Worm (Caenorhabditis elegans) whole organism, L4 larva: ENCODE measurements around the gene srlf-15.
A peak's percentile ranks its signal among the peaks of the same experiment; 100 is the strongest.

ENCODE experiments used
- F10B5.3 ChIP-seq: sonication (generic microtip); optimal IDR thresholded peaks from 2 replicates; lab custom pipeline; 2016; ENCODE audit warnings: mild to moderate bottlenecking, missing genetic modification characterization, missing compliant biosample characterization
- F37D6.2 ChIP-seq: sonication (generic microtip); optimal IDR thresholded peaks from 2 replicates; lab custom pipeline; 2016; ENCODE audit warnings: mild to moderate bottlenecking, missing genetic modification characterization, missing compliant biosample characterization
- R02D3.7 ChIP-seq: fragments of 150-350 bp; sonication (generic microtip); optimal IDR thresholded peaks from 3 replicates; lab custom pipeline; 2014; ENCODE audit warnings: missing biosample characterization, missing genetic modification characterization
- Y105C5A.15 ChIP-seq: fragments of 200-800 bp; sonication (Bioruptor generic); IDR thresholded peaks from 2 replicates; pipeline ENCODE4 v1.3.6; 2022; ENCODE audit warnings: missing genetic modification characterization, missing compliant biosample characterization
- Y5F2A.4 ChIP-seq: fragments of 200-800 bp; sonication (Bioruptor generic); optimal IDR thresholded peaks from 2 replicates; lab custom pipeline; 2018; ENCODE audit warnings: mild to moderate bottlenecking, missing genetic modification characterization, missing compliant biosample characterization
- Y75B8A.6 ChIP-seq: fragments of 200-800 bp; sonication (Bioruptor generic); IDR thresholded peaks from 2 replicates; pipeline ENCODE4 v1.3.6; 2022; ENCODE audit warnings: missing genetic modification reagents, missing genetic modification characterization, missing compliant biosample characterization
- ZK337.2 ChIP-seq: fragments of 200-800 bp; sonication (Bioruptor generic); IDR thresholded peaks from 2 replicates; pipeline ENCODE4 v1.3.6; 2022; ENCODE audit warnings: missing genetic modification reagents, missing genetic modification characterization, missing compliant biosample characterization
- aly-2 ChIP-seq: sonication (generic microtip); optimal IDR thresholded peaks from 2 replicates; lab custom pipeline; 2018; ENCODE audit warnings: missing biosample characterization, missing genetic modification characterization
- ceh-20 ChIP-seq: fragments of 200-800 bp; sonication (Bioruptor generic); IDR thresholded peaks from 2 replicates; pipeline ENCODE4 v1.3.6; 2022; ENCODE audit warnings: missing genetic modification reagents, missing genetic modification characterization, missing compliant biosample characterization
- ceh-44 ChIP-seq: fragments of 200-800 bp; sonication (Bioruptor generic); IDR thresholded peaks from 2 replicates; pipeline ENCODE4 v1.3.6; 2022; ENCODE audit warnings: missing genetic modification reagents, missing genetic modification characterization, missing compliant biosample characterization
- ceh-82 ChIP-seq: sonication (generic microtip); optimal IDR thresholded peaks from 2 replicates; lab custom pipeline; 2017; ENCODE audit warnings: missing biosample characterization, missing genetic modification characterization
- ctbp-1 ChIP-seq: fragments of 200-800 bp; sonication (Bioruptor generic); IDR thresholded peaks from 2 replicates; pipeline ENCODE4 v1.3.6; 2022; ENCODE audit warnings: missing genetic modification reagents, missing genetic modification characterization, missing compliant biosample characterization
- dmd-9 ChIP-seq: fragments of 200-800 bp; sonication (Bioruptor generic); IDR thresholded peaks from 2 replicates; pipeline ENCODE4 v1.3.6; 2022; ENCODE audit warnings: missing genetic modification reagents, missing genetic modification characterization, missing compliant biosample characterization
- dve-1 ChIP-seq: sonication (generic microtip); optimal IDR thresholded peaks from 2 replicates; lab custom pipeline; 2017; ENCODE audit warnings: antibody characterized with exemption, mild to moderate bottlenecking, missing genetic modification characterization, missing compliant biosample characterization; ENCODE audit not compliant: insufficient read depth
- egl-27 ChIP-seq: sonication (generic microtip); optimal IDR thresholded peaks from 3 replicates; lab custom pipeline; 2017; ENCODE audit warnings: missing biosample characterization, missing genetic modification reagents, missing genetic modification characterization
- fos-1 ChIP-seq: fragments of 150-350 bp; optimal IDR thresholded peaks from 2 replicates; lab custom pipeline; 2014; ENCODE audit warnings: missing biosample characterization, missing genetic modification characterization
- hlh-30 ChIP-seq: sonication (generic microtip); optimal IDR thresholded peaks from 2 replicates; lab custom pipeline; 2017; ENCODE audit warnings: antibody characterized with exemption, mild to moderate bottlenecking, missing genetic modification characterization, missing compliant biosample characterization; ENCODE audit not compliant: insufficient read depth
- hmg-1.1 ChIP-seq: fragments of 200-800 bp; sonication (Bioruptor generic); IDR thresholded peaks from 2 replicates; pipeline ENCODE4 v1.3.6; 2022; ENCODE audit warnings: missing genetic modification reagents, missing genetic modification characterization, missing compliant biosample characterization
- jun-1 ChIP-seq: fragments of 150-350 bp; optimal IDR thresholded peaks from 2 replicates; lab custom pipeline; 2014; ENCODE audit warnings: missing biosample characterization, missing genetic modification reagents, missing genetic modification characterization
- madf-9 ChIP-seq: fragments of 200-800 bp; sonication (Bioruptor generic); conservative IDR thresholded peaks from 2 replicates; pipeline ENCODE4 v1.3.6; 2022; ENCODE audit warnings: missing genetic modification reagents, missing genetic modification characterization, missing compliant biosample characterization
- mxl-3 ChIP-seq: fragments of 200-800 bp; sonication (Bioruptor generic); optimal IDR thresholded peaks from 2 replicates; lab custom pipeline; 2018; ENCODE audit warnings: mild to moderate bottlenecking, missing genetic modification characterization, missing compliant biosample characterization
- nhr-10 ChIP-seq: fragments of 150-350 bp; optimal IDR thresholded peaks from 2 replicates; lab custom pipeline; 2014; ENCODE audit warnings: missing biosample characterization, missing genetic modification characterization
- nhr-102 ChIP-seq: sonication (generic microtip); optimal IDR thresholded peaks from 2 replicates; lab custom pipeline; 2016; ENCODE audit warnings: mild to moderate bottlenecking, missing genetic modification characterization, moderate library complexity, missing compliant biosample characterization
- nhr-25 ChIP-seq: sonication (generic microtip); optimal IDR thresholded peaks from 2 replicates; lab custom pipeline; 2017; ENCODE audit warnings: missing genetic modification characterization, mild to moderate bottlenecking, missing compliant biosample characterization, antibody characterized with exemption, moderate library complexity, borderline replicate concordance; ENCODE audit not compliant: insufficient read depth
- nhr-28 ChIP-seq: fragments of 150-350 bp; optimal IDR thresholded peaks from 2 replicates; lab custom pipeline; 2014; ENCODE audit warnings: missing biosample characterization, missing genetic modification characterization
- nhr-42 ChIP-seq: fragments of 200-800 bp; sonication (Bioruptor generic); IDR thresholded peaks from 2 replicates; pipeline ENCODE4 v1.3.6; 2022; ENCODE audit warnings: missing genetic modification characterization, missing compliant biosample characterization
- nhr-77 ChIP-seq: fragments of 150-350 bp; optimal IDR thresholded peaks from 2 replicates; lab custom pipeline; 2014; ENCODE audit warnings: missing biosample characterization, missing genetic modification characterization
- saeg-2 ChIP-seq: fragments of 200-800 bp; sonication (Bioruptor generic); IDR thresholded peaks from 2 replicates; pipeline ENCODE4 v1.3.6; 2022; ENCODE audit warnings: missing genetic modification reagents, missing genetic modification characterization, missing compliant biosample characterization
- skn-1 ChIP-seq: fragments of 150-350 bp; optimal IDR thresholded peaks from 2 replicates; lab custom pipeline; 2014; ENCODE audit warnings: missing biosample characterization, missing genetic modification characterization
- snpc-1.2 ChIP-seq: fragments of 200-800 bp; sonication (Bioruptor generic); IDR thresholded peaks from 2 replicates; pipeline ENCODE4 v1.3.6; 2022; ENCODE audit warnings: missing genetic modification reagents, missing genetic modification characterization, missing compliant biosample characterization
- unc-130 ChIP-seq: sonication (generic microtip); optimal IDR thresholded peaks from 2 replicates; lab custom pipeline; 2016; ENCODE audit warnings: missing genetic modification reagents, missing genetic modification characterization, missing compliant biosample characterization
- unc-39 ChIP-seq: sonication (generic microtip); optimal IDR thresholded peaks from 2 replicates; lab custom pipeline; 2017; ENCODE audit warnings: missing biosample characterization, missing genetic modification characterization
- unc-62 ChIP-seq, 3 experiments: fragments of 150-350 bp in 1 of 3; sonication (generic microtip); optimal IDR thresholded peaks in 2 of 3; peaks in 1 of 3; 1 replicate in 1 of 3; 2 replicates in 2 of 3; lab custom pipeline; 2014 to 2017; ENCODE audit warnings: missing biosample characterization in 3 of 3, missing genetic modification characterization in 3 of 3, missing genetic modification reagents in 3 of 3, missing genotype in 1 of 3
- ztf-11 ChIP-seq: fragments of 150-350 bp; optimal IDR thresholded peaks from 2 replicates; lab custom pipeline; 2014; ENCODE audit warnings: missing biosample characterization, missing genetic modification characterization

srlf-15 gene

ce11 chrII:11055223-11055622 lies 19.3 kb downstream of the srlf-15 start, which contains the start of gene F45E10.2:
Gene F45E10.2 (minus strand): TSS chrII:11055323.
- TF ChIP-seq nhr-10 (no peak), skn-1 (no peak), nhr-25 (tag; lab: Kevin White, UChicago) (no peak), fos-1 (tag; lab: Kevin White, UChicago) (no peak), snpc-1.2 (GFP tag; lab: Robert Waterston, UW) (no peak), ZK337.2 (GFP tag; lab: Robert Waterston, UW) (no peak), ctbp-1 (GFP tag; lab: Robert Waterston, UW) (no peak), mxl-3 (GFP tag; lab: Kevin White, UChicago) (no peak), dve-1 (tag; lab: Kevin White, UChicago) (no peak), F10B5.3 (tag; lab: Kevin White, UChicago) (no peak), aly-2 (tag; lab: Kevin White, UChicago) (no peak), saeg-2 (no peak), ceh-20 (GFP tag; lab: Robert Waterston, UW) (no peak), ceh-82 (tag; lab: Kevin White, UChicago) (no peak)

ce11 chrII:11057256-11057655 lies 21.4 kb downstream of the srlf-15 start:
- TF ChIP-seq hlh-30 (peak; percentile 39), nhr-28 (tag; lab: Kevin White, UChicago) (peak; percentile 61), madf-9 (GFP tag; lab: Robert Waterston, UW) (no peak)

ce11 chrII:11064191-11064695 lies 28.4 kb downstream of the srlf-15 start:
- peak in 1 of 2 experiments; percentile 96 for TF ChIP-seq unc-62 (GFP tag; optimal IDR thresholded peaks at IDR 0.05 in 1 of 2; lab: Kevin White, UChicago)
- no peak for TF ChIP-seq unc-62 (tag; optimal IDR thresholded peaks at IDR 0.05; lab: Kevin White, UChicago)
- no peak for TF ChIP-seq ceh-44
- 0 out of 2 replicates have a peak, but pooled peaks have one; percentile 14 for TF ChIP-seq hmg-1.1 (GFP tag; lab: Robert Waterston, UW)
- no peak for TF ChIP-seq dve-1 (tag; lab: Kevin White, UChicago)
- no peak for TF ChIP-seq egl-27
- TF ChIP-seq Y5F2A.4 (GFP tag; lab: Kevin White, UChicago) = no peak
- no peak for TF ChIP-seq nhr-42 (GFP tag; lab: Robert Waterston, UW)
- no peak for TF ChIP-seq nhr-77 (tag; lab: Kevin White, UChicago)

- TF ChIP-seq nhr-42 (GFP tag; lab: Robert Waterston, UW) = no peak
- TF ChIP-seq Y75B8A.6 (GFP tag; lab: Robert Waterston, UW) = no peak
- no peak for TF ChIP-seq Y105C5A.15 (GFP tag; lab: Robert Waterston, UW)
- TF ChIP-seq ceh-82 (tag; lab: Kevin White, UChicago) = no peak
- no peak for TF ChIP-seq F37D6.2 (tag; lab: Kevin White, UChicago)
- no peak for TF ChIP-seq jun-1 (tag; lab: Kevin White, UChicago)
- TF ChIP-seq ztf-11 = no peak
- no peak for TF ChIP-seq nhr-25 (tag; lab: Kevin White, UChicago)
- no peak for TF ChIP-seq dmd-9
- no peak for TF ChIP-seq unc-130 (GFP tag; lab: Kevin White, UChicago)
- TF ChIP-seq nhr-102 (tag; lab: Kevin White, UChicago) = no peak
- no peak for TF ChIP-seq R02D3.7
- no peak for TF ChIP-seq snpc-1.2 (GFP tag; lab: Robert Waterston, UW)
- no peak for TF ChIP-seq unc-39 (tag; lab: Kevin White, UChicago)
- TF ChIP-seq dve-1 (tag; lab: Kevin White, UChicago) = no peak
- TF ChIP-seq, all 104 proteins: peak for 0
These were observed 36.7 kb downstream of the srlf-15 start for ce11 chrII:11072565-11072964.
